Fruit fly (Drosophila melanogaster) whole organism, prepupa: ENCODE data around the gene CG10195.

Source experiments
- Blimp-1 ChIP-seq: fragments of 200-800 bp; sonication (Bioruptor generic); optimal IDR thresholded peaks from 3 replicates; lab custom pipeline; 2017; ENCODE audit warnings: missing biosample characterization, missing genetic modification characterization, mild to moderate bottlenecking, moderate library complexity, missing genetic modification reagents
- CG10631 ChIP-seq: fragments of 200-800 bp; sonication (Bioruptor generic); optimal IDR thresholded peaks from 2 replicates; lab custom pipeline; 2016; ENCODE audit warnings: missing biosample characterization, missing genetic modification characterization
- CG10669 ChIP-seq: fragments of 200-800 bp; sonication (Bioruptor generic); optimal IDR thresholded peaks from 3 replicates; lab custom pipeline; 2018; ENCODE audit warnings: missing biosample characterization, mild to moderate bottlenecking, missing genetic modification characterization, moderate library complexity
- CG11762 ChIP-seq: fragments of 200-800 bp; sonication (Bioruptor generic); optimal IDR thresholded peaks from 3 replicates; lab custom pipeline; 2016; ENCODE audit warnings: missing biosample characterization, missing genetic modification characterization; ENCODE audit not compliant: insufficient read depth
- CG11902 ChIP-seq: fragments of 200-800 bp; sonication (Bioruptor generic); optimal IDR thresholded peaks from 3 replicates; lab custom pipeline; 2016; ENCODE audit warnings: missing biosample characterization, missing genetic modification characterization
- CG15336 ChIP-seq: fragments of 200-800 bp; sonication (Bioruptor generic); IDR thresholded peaks from 2 replicates; pipeline ENCODE4 v1.3.6; 2022; ENCODE audit warnings: missing biosample characterization, missing genetic modification characterization
- CG16779 ChIP-seq: fragments of 200-800 bp; sonication (Bioruptor generic); optimal IDR thresholded peaks from 3 replicates; lab custom pipeline; 2017; ENCODE audit warnings: missing biosample characterization, mild to moderate bottlenecking, missing genetic modification characterization
- CG3032 ChIP-seq: fragments of 200-800 bp; optimal IDR thresholded peaks from 2 replicates; lab custom pipeline; 2019; ENCODE audit warnings: missing biosample characterization, mild to moderate bottlenecking, missing genetic modification characterization, moderate library complexity
- CG31627 ChIP-seq: fragments of 200-800 bp; sonication (Bioruptor generic); optimal IDR thresholded peaks from 3 replicates; lab custom pipeline; 2016; ENCODE audit warnings: missing biosample characterization, missing genetic modification characterization
- CG32006 ChIP-seq: fragments of 200-800 bp; sonication (Bioruptor generic); optimal IDR thresholded peaks from 3 replicates; lab custom pipeline; 2017; ENCODE audit warnings: missing biosample characterization, mild to moderate bottlenecking, missing genetic modification characterization
- CG34406 ChIP-seq: fragments of 200-800 bp; sonication (Bioruptor generic); optimal IDR thresholded peaks from 3 replicates; lab custom pipeline; 2016; ENCODE audit warnings: missing biosample characterization, missing genetic modification characterization
- CG3919 ChIP-seq: fragments of 200-800 bp; sonication (Bioruptor generic); optimal IDR thresholded peaks from 3 replicates; lab custom pipeline; 2016; ENCODE audit warnings: missing biosample characterization, missing genetic modification characterization
- CG4318 ChIP-seq: fragments of 200-800 bp; sonication (Bioruptor generic); optimal IDR thresholded peaks from 3 replicates; lab custom pipeline; 2017; ENCODE audit warnings: missing biosample characterization, mild to moderate bottlenecking, missing genetic modification characterization
- CG6276 ChIP-seq: fragments of 200-800 bp; sonication (Bioruptor generic); optimal IDR thresholded peaks from 2 replicates; lab custom pipeline; 2017; ENCODE audit warnings: missing biosample characterization, mild to moderate bottlenecking, missing genetic modification characterization
- CG6792 ChIP-seq: fragments of 200-800 bp; sonication (Bioruptor generic); optimal IDR thresholded peaks from 3 replicates; lab custom pipeline; 2016; ENCODE audit warnings: missing biosample characterization, missing genetic modification characterization
- CG6854 ChIP-seq: fragments of 200-800 bp; sonication (Bioruptor generic); optimal IDR thresholded peaks from 2 replicates; lab custom pipeline; 2017; ENCODE audit warnings: missing biosample characterization, mild to moderate bottlenecking, missing genetic modification characterization
- CG7368 ChIP-seq: fragments of 200-800 bp; sonication (Bioruptor generic); optimal IDR thresholded peaks from 3 replicates; lab custom pipeline; 2016; ENCODE audit warnings: missing biosample characterization, missing genetic modification characterization
- CG8119 ChIP-seq: fragments of 200-800 bp; sonication (Bioruptor generic); IDR thresholded peaks from 3 replicates; pipeline ENCODE4 v1.3.6; 2022; ENCODE audit warnings: missing biosample characterization, missing genetic modification characterization
- CG8632 ChIP-seq: fragments of 200-800 bp; sonication (Bioruptor generic); optimal IDR thresholded peaks from 3 replicates; lab custom pipeline; 2016; ENCODE audit warnings: missing biosample characterization, missing genetic modification characterization
- CG9139 ChIP-seq: fragments of 200-800 bp; sonication (Bioruptor generic); optimal IDR thresholded peaks from 3 replicates; lab custom pipeline; 2017; ENCODE audit warnings: missing biosample characterization, mild to moderate bottlenecking, missing genetic modification characterization
- Eip75B ChIP-seq: fragments of 200-800 bp; sonication (Bioruptor generic); optimal IDR thresholded peaks from 3 replicates; lab custom pipeline; 2016; ENCODE audit warnings: missing biosample characterization, missing genetic modification characterization
- Eip78C ChIP-seq: fragments of 200-800 bp; sonication (Bioruptor generic); peaks from one replicate; lab custom pipeline; 2016; ENCODE audit warnings: missing biosample characterization, missing genetic modification characterization
- Ets21C ChIP-seq: fragments of 200-800 bp; sonication (Bioruptor generic); optimal IDR thresholded peaks from 3 replicates; lab custom pipeline; 2016; ENCODE audit warnings: missing biosample characterization, missing genetic modification characterization
- Gug ChIP-seq: fragments of 200-800 bp; sonication (Bioruptor generic); IDR thresholded peaks from 2 replicates; pipeline ENCODE4 v1.3.6; 2022; ENCODE audit warnings: missing biosample characterization, missing genetic modification characterization
- Hr38 ChIP-seq: sonication (Bioruptor generic); optimal IDR thresholded peaks from 2 replicates; lab custom pipeline; 2016; ENCODE audit warnings: missing biosample characterization, missing genetic modification characterization
- Hr39 ChIP-seq: fragments of 200-800 bp; sonication (Bioruptor generic); optimal IDR thresholded peaks from 2 replicates; lab custom pipeline; 2016; ENCODE audit warnings: missing biosample characterization, missing genetic modification characterization
- Hr4 ChIP-seq: fragments of 200-800 bp; sonication (Bioruptor generic); optimal IDR thresholded peaks from 3 replicates; lab custom pipeline; 2016; ENCODE audit warnings: missing biosample characterization, missing genetic modification characterization
- Lpt ChIP-seq: fragments of 200-800 bp; sonication (Bioruptor generic); optimal IDR thresholded peaks from 3 replicates; lab custom pipeline; 2016; ENCODE audit warnings: missing biosample characterization, missing genetic modification characterization
- OdsH ChIP-seq: fragments of 200-800 bp; sonication (Bioruptor generic); optimal IDR thresholded peaks from 3 replicates; lab custom pipeline; 2016; ENCODE audit warnings: missing biosample characterization, missing genetic modification characterization
- Smox ChIP-seq: fragments of 200-800 bp; sonication (Bioruptor generic); optimal IDR thresholded peaks from 3 replicates; lab custom pipeline; 2016; ENCODE audit warnings: missing biosample characterization, missing genetic modification characterization
- Sox102F ChIP-seq: fragments of 200-800 bp; sonication (Bioruptor generic); optimal IDR thresholded peaks from 2 replicates; lab custom pipeline; 2016; ENCODE audit warnings: missing biosample characterization, mild to moderate bottlenecking, missing genetic modification characterization
- achi ChIP-seq: fragments of 200-800 bp; sonication (Bioruptor generic); optimal IDR thresholded peaks from 3 replicates; lab custom pipeline; 2016; ENCODE audit warnings: missing biosample characterization, missing genetic modification characterization
- acj6 ChIP-seq: fragments of 200-800 bp; sonication (Bioruptor generic); optimal IDR thresholded peaks from 3 replicates; lab custom pipeline; 2016; ENCODE audit warnings: missing biosample characterization, missing genetic modification characterization
- cyc ChIP-seq: fragments of 200-800 bp; sonication (Bioruptor generic); optimal IDR thresholded peaks from 3 replicates; lab custom pipeline; 2016; ENCODE audit warnings: missing biosample characterization, missing genetic modification characterization
- dac ChIP-seq: fragments of 200-800 bp; sonication (Bioruptor generic); optimal IDR thresholded peaks from 2 replicates; lab custom pipeline; 2017; ENCODE audit warnings: missing biosample characterization, mild to moderate bottlenecking, missing genetic modification characterization
- dsx ChIP-seq: fragments of 200-800 bp; optimal IDR thresholded peaks from 3 replicates; lab custom pipeline; 2019; ENCODE audit warnings: missing biosample characterization, mild to moderate bottlenecking, missing genetic modification characterization, moderate library complexity; ENCODE audit not compliant: poor library complexity, severe bottlenecking
- eg ChIP-seq: fragments of 200-800 bp; sonication (Bioruptor generic); IDR thresholded peaks from 3 replicates; pipeline ENCODE4 v1.3.6; 2022; ENCODE audit warnings: missing biosample characterization, missing genetic modification characterization
- esn ChIP-seq: fragments of 200-800 bp; sonication (Bioruptor generic); optimal IDR thresholded peaks from 2 replicates; lab custom pipeline; 2016; ENCODE audit warnings: missing biosample characterization, mild to moderate bottlenecking, missing genetic modification characterization, moderate library complexity
- fd85E ChIP-seq: fragments of 200-800 bp; sonication (Bioruptor generic); optimal IDR thresholded peaks from 3 replicates; lab custom pipeline; 2016; ENCODE audit warnings: missing biosample characterization, missing genetic modification characterization
- fkh ChIP-seq: fragments of 200-800 bp; sonication (Bioruptor generic); optimal IDR thresholded peaks from 3 replicates; lab custom pipeline; 2017; ENCODE audit warnings: missing biosample characterization, mild to moderate bottlenecking, missing genetic modification characterization, moderate library complexity
- net ChIP-seq: fragments of 200-800 bp; sonication (Bioruptor generic); optimal IDR thresholded peaks from 3 replicates; lab custom pipeline; 2016; ENCODE audit warnings: missing biosample characterization, missing genetic modification characterization
- pdm3 ChIP-seq: fragments of 200-800 bp; sonication (Bioruptor generic); optimal IDR thresholded peaks from 3 replicates; lab custom pipeline; 2016; ENCODE audit warnings: missing biosample characterization, missing genetic modification characterization
- spab ChIP-seq: fragments of 200-800 bp; sonication (Bioruptor generic); optimal IDR thresholded peaks from 2 replicates; lab custom pipeline; 2017; ENCODE audit warnings: missing biosample characterization, mild to moderate bottlenecking, missing genetic modification characterization, missing genetic modification reagents
- ss ChIP-seq, 2 experiments: fragments of 200-800 bp; sonication (Bioruptor generic); optimal IDR thresholded peaks; 2 replicates in 1 of 2; 3 replicates in 1 of 2; lab custom pipeline; 2017 to 2018; ENCODE audit warnings: mild to moderate bottlenecking in 2 of 2, missing biosample characterization in 2 of 2, missing genetic modification characterization in 2 of 2, moderate library complexity in 1 of 2
- topi ChIP-seq: fragments of 200-800 bp; sonication (Bioruptor generic); optimal IDR thresholded peaks from 3 replicates; lab custom pipeline; 2016; ENCODE audit warnings: missing biosample characterization, missing genetic modification characterization
- vri ChIP-seq: fragments of 200-800 bp; sonication (Bioruptor generic); optimal IDR thresholded peaks from 3 replicates; lab custom pipeline; 2016; ENCODE audit warnings: missing biosample characterization, mild to moderate bottlenecking, missing genetic modification characterization

CG10195 gene

dm6 chr2L:19434260-19434659 is 50.2 kb downstream of the CG10195 start:
- TF ChIP-seq CG6276 (GFP tag; lab: Kevin White, UChicago) (no peak), CG31627 (no peak), ss (GFP tag; optimal IDR thresholded peaks at IDR 0.05; lab: Kevin White, UChicago) (peak in 1 of 2 experiments; percentile 21), fkh (peak; percentile 91), Lpt (GFP tag; lab: Kevin White, UChicago) (no peak), CG6792 (no peak), Eip75B (GFP tag; lab: Kevin White, UChicago) (no peak), fd85E (no peak), esn (GFP tag; lab: Kevin White, UChicago) (no peak), CG10669 (GFP tag; lab: Kevin White, UChicago) (no peak), Hr39 (GFP tag; lab: Kevin White, UChicago) (no peak), CG16779 (tag; lab: Kevin White, UChicago) (peak; percentile 10), dac (no peak), Eip78C (GFP tag; lab: Kevin White, UChicago) (peak; percentile 36), eg (GFP tag; lab: Robert Waterston, UW) (no peak), Smox (GFP tag; lab: Kevin White, UChicago) (no peak), Hr38 (GFP tag; lab: Kevin White, UChicago) (no peak), CG15336 (no peak), CG9139 (GFP tag; lab: Kevin White, UChicago) (no peak), Sox102F (GFP tag; lab: Kevin White, UChicago) (no peak), achi (GFP tag; lab: Kevin White, UChicago) (no peak), OdsH (GFP tag; lab: Kevin White, UChicago) (no peak), CG32006 (GFP tag; lab: Kevin White, UChicago) (no peak), cyc (GFP tag; lab: Kevin White, UChicago) (no peak)

dm6 chr2L:19433292-19433691 is 51.2 kb downstream of the CG10195 start:
- TF ChIP-seq CG11762 (no peak), pdm3 (GFP tag; lab: Kevin White, UChicago) (no peak), net (no peak), CG3032 (no peak), CG15336 (peak; percentile 53), Smox (GFP tag; lab: Kevin White, UChicago) (no peak), fd85E (no peak), CG4318 (GFP tag; lab: Kevin White, UChicago) (no peak), CG8632 (GFP tag; lab: Kevin White, UChicago) (no peak), Hr4 (GFP tag; lab: Kevin White, UChicago) (peak; percentile 45), CG10631 (GFP tag; lab: Kevin White, UChicago) (no peak), CG3919 (GFP tag; lab: Kevin White, UChicago) (no peak), CG8119 (GFP tag; lab: Robert Waterston, UW) (peak; percentile 43; the same call in 1 of the 3 replicates), Gug (GFP tag; lab: Robert Waterston, UW) (no peak), Eip78C (GFP tag; lab: Kevin White, UChicago) (peak; percentile 66), CG9139 (GFP tag; lab: Kevin White, UChicago) (no peak), CG6792 (no peak), CG32006 (GFP tag; lab: Kevin White, UChicago) (peak; percentile 57), acj6 (no peak), CG11902 (GFP tag; lab: Kevin White, UChicago) (no peak), CG34406 (GFP tag; lab: Kevin White, UChicago) (no peak), Eip75B (GFP tag; lab: Kevin White, UChicago) (no peak), dsx (GFP tag; lab: Kevin White, UChicago) (no peak), CG10669 (GFP tag; lab: Kevin White, UChicago) (no peak), spab (no peak), Hr38 (GFP tag; lab: Kevin White, UChicago) (no peak), vri (no peak), Ets21C (GFP tag; lab: Kevin White, UChicago) (no peak), fkh (peak; percentile 8), Sox102F (GFP tag; lab: Kevin White, UChicago) (no peak), topi (GFP tag; lab: Kevin White, UChicago) (no peak), CG16779 (tag; lab: Kevin White, UChicago) (no peak), esn (GFP tag; lab: Kevin White, UChicago) (no peak), dac (no peak), Blimp-1 (GFP tag; lab: Kevin White, UChicago) (no peak), CG7368 (no peak), eg (GFP tag; lab: Robert Waterston, UW) (0 out of 3 replicates have a peak, but pooled peaks have one; percentile 33), Lpt (GFP tag; lab: Kevin White, UChicago) (peak; percentile 6), OdsH (GFP tag; lab: Kevin White, UChicago) (peak; percentile 3), CG6854 (GFP tag; lab: Kevin White, UChicago) (no peak)
- TF ChIP-seq, all 60 proteins: peak for 9
